Worm (Caenorhabditis elegans): Measurements from ENCODE around the gene msp-57.
"Not testable (repeated sequence)": the region's sequence is repeated elsewhere in the genome, so short reads cannot be mapped to it uniquely, and the experiment has no call there.

ce11 chrIV:5068541-5068940 is 6.2 kb downstream of the msp-57 start, which contains the start of the genes R13H9.6 and rmd-6:
- TF ChIP-seq lin-13 (GFP tag; optimal IDR thresholded peaks at IDR 0.05); ctbp-1 (GFP tag; IDR thresholded peaks at IDR 0.05); ces-1 (GFP tag; optimal IDR thresholded peaks at IDR 0.05): not testable (repeated sequence)
